Worm (Caenorhabditis elegans) whole organism, late embryonic: ENCODE results near the gene K12H6.9.

Source experiments
- C38D4.7 ChIP-seq: fragments of 200-800 bp; sonication (Bioruptor generic); optimal IDR thresholded peaks from 2 replicates; lab custom pipeline; 2018; ENCODE audit warnings: mild to moderate bottlenecking, missing genetic modification characterization, moderate library complexity, missing compliant biosample characterization
- F13H6.1 ChIP-seq: sonication (generic microtip); optimal IDR thresholded peaks from 2 replicates; lab custom pipeline; 2016; ENCODE audit warnings: missing genetic modification characterization, missing compliant biosample characterization
- K02D7.2 ChIP-seq: sonication (generic microtip); optimal IDR thresholded peaks from 2 replicates; lab custom pipeline; 2017; ENCODE audit warnings: mild to moderate bottlenecking, missing genetic modification characterization, missing compliant biosample characterization
- T23F11.4 ChIP-seq: fragments of 200-800 bp; sonication (Bioruptor generic); optimal IDR thresholded peaks from 2 replicates; lab custom pipeline; 2018; ENCODE audit warnings: mild to moderate bottlenecking, missing genetic modification characterization, missing compliant biosample characterization
- ceh-14 ChIP-seq: sonication (generic microtip); optimal IDR thresholded peaks from 2 replicates; lab custom pipeline; 2016; ENCODE audit warnings: missing genotype, missing genetic modification characterization, missing compliant biosample characterization
- ceh-18 ChIP-seq: sonication (generic microtip); optimal IDR thresholded peaks from 2 replicates; lab custom pipeline; 2016; ENCODE audit warnings: missing genetic modification characterization, missing compliant biosample characterization
- ceh-22 ChIP-seq: sonication (generic microtip); optimal IDR thresholded peaks from 2 replicates; lab custom pipeline; 2017; ENCODE audit warnings: missing biosample characterization, missing genetic modification characterization
- ceh-31 ChIP-seq: sonication (generic microtip); optimal IDR thresholded peaks from 2 replicates; lab custom pipeline; 2016; ENCODE audit warnings: missing genetic modification characterization, missing compliant biosample characterization
- ceh-45 ChIP-seq: fragments of 200-800 bp; sonication (Bioruptor generic); IDR thresholded peaks from 2 replicates; pipeline ENCODE4 v1.3.6; 2022; ENCODE audit warnings: missing genetic modification reagents, missing genetic modification characterization, missing compliant biosample characterization
- dve-1 ChIP-seq: sonication (generic microtip); optimal IDR thresholded peaks from 2 replicates; lab custom pipeline; 2017; ENCODE audit warnings: antibody characterized with exemption, mild to moderate bottlenecking, missing genetic modification characterization, missing compliant biosample characterization
- elt-2 ChIP-seq: sonication (generic microtip); optimal IDR thresholded peaks from 2 replicates; lab custom pipeline; 2016; ENCODE audit warnings: missing genetic modification reagents, missing genetic modification characterization, missing compliant biosample characterization
- ets-4 ChIP-seq: sonication (generic microtip); optimal IDR thresholded peaks from 2 replicates; lab custom pipeline; 2016; ENCODE audit warnings: missing genetic modification characterization, missing compliant biosample characterization
- eyg-1 ChIP-seq: sonication (generic microtip); optimal IDR thresholded peaks from 2 replicates; lab custom pipeline; 2016; ENCODE audit warnings: missing genotype, missing genetic modification characterization, missing compliant biosample characterization
- fax-1 ChIP-seq: sonication (generic microtip); optimal IDR thresholded peaks from 2 replicates; lab custom pipeline; 2016; ENCODE audit warnings: missing genotype, missing genetic modification characterization, missing compliant biosample characterization
- gmeb-2 ChIP-seq: sonication (generic microtip); optimal IDR thresholded peaks from 2 replicates; lab custom pipeline; 2016; ENCODE audit warnings: missing genetic modification characterization, inconsistent platforms, missing compliant biosample characterization
- hlh-13 ChIP-seq: fragments of 200-800 bp; sonication (Bioruptor generic); optimal IDR thresholded peaks from 2 replicates; lab custom pipeline; 2018; ENCODE audit warnings: mild to moderate bottlenecking, missing genetic modification characterization, missing compliant biosample characterization
- hlh-15 ChIP-seq: sonication (generic microtip); optimal IDR thresholded peaks from 2 replicates; lab custom pipeline; 2016; ENCODE audit warnings: missing genetic modification characterization, missing compliant biosample characterization
- hlh-8 ChIP-seq: sonication (generic microtip); optimal IDR thresholded peaks from 2 replicates; lab custom pipeline; 2016; ENCODE audit warnings: missing genotype, missing genetic modification characterization, missing compliant biosample characterization
- lim-6 ChIP-seq: sonication (generic microtip); optimal IDR thresholded peaks from 2 replicates; lab custom pipeline; 2016; ENCODE audit warnings: missing genetic modification characterization, missing compliant biosample characterization
- madf-2 ChIP-seq: sonication (generic microtip); optimal IDR thresholded peaks from 2 replicates; lab custom pipeline; 2017; ENCODE audit warnings: missing genetic modification characterization, missing compliant biosample characterization
- mec-3 ChIP-seq: sonication (generic microtip); optimal IDR thresholded peaks from 2 replicates; lab custom pipeline; 2016; ENCODE audit warnings: borderline replicate concordance, missing genetic modification characterization, missing compliant biosample characterization
- nhr-11 ChIP-seq: fragments of 150-350 bp; optimal IDR thresholded peaks from 2 replicates; lab custom pipeline; 2014; ENCODE audit warnings: missing biosample characterization, missing genetic modification characterization
- nhr-232 ChIP-seq: sonication (generic microtip); optimal IDR thresholded peaks from 2 replicates; lab custom pipeline; 2016; ENCODE audit warnings: missing genetic modification characterization, missing compliant biosample characterization
- npax-4 ChIP-seq: sonication (generic microtip); optimal IDR thresholded peaks from 2 replicates; lab custom pipeline; 2016; ENCODE audit warnings: missing genetic modification characterization, missing compliant biosample characterization
- pag-3 ChIP-seq: sonication (generic microtip); optimal IDR thresholded peaks from 2 replicates; lab custom pipeline; 2016; ENCODE audit warnings: missing compliant biosample characterization, missing genetic modification characterization, borderline replicate concordance
- pha-2 ChIP-seq: sonication (generic microtip); optimal IDR thresholded peaks from 2 replicates; lab custom pipeline; 2017; ENCODE audit warnings: mild to moderate bottlenecking, missing genetic modification characterization, missing compliant biosample characterization
- pqm-1 ChIP-seq: sonication (generic microtip); optimal IDR thresholded peaks from 2 replicates; lab custom pipeline; 2016; ENCODE audit warnings: missing genetic modification characterization, missing compliant biosample characterization
- pros-1 ChIP-seq: fragments of 150-350 bp; optimal IDR thresholded peaks from 2 replicates; lab custom pipeline; 2014; ENCODE audit warnings: missing biosample characterization, missing genetic modification reagents, missing genetic modification characterization
- ref-2 ChIP-seq: sonication (generic microtip); optimal IDR thresholded peaks from 2 replicates; lab custom pipeline; 2016; ENCODE audit warnings: missing genetic modification characterization, missing compliant biosample characterization
- rnt-1 ChIP-seq: sonication (generic microtip); optimal IDR thresholded peaks from 2 replicates; lab custom pipeline; 2016; ENCODE audit warnings: missing genetic modification characterization, missing compliant biosample characterization
- sdc-2 ChIP-seq: sonication (generic microtip); optimal IDR thresholded peaks from 2 replicates; lab custom pipeline; 2016; ENCODE audit warnings: missing genotype, missing genetic modification characterization, missing compliant biosample characterization
- syd-9 ChIP-seq: sonication (generic microtip); optimal IDR thresholded peaks from 2 replicates; lab custom pipeline; 2016; ENCODE audit warnings: mild to moderate bottlenecking, missing genetic modification characterization, moderate library complexity, missing compliant biosample characterization
- tbx-7 ChIP-seq: sonication (generic microtip); optimal IDR thresholded peaks from 2 replicates; lab custom pipeline; 2016; ENCODE audit warnings: missing genotype, missing genetic modification characterization, missing compliant biosample characterization
- ttx-3 ChIP-seq: sonication (generic microtip); optimal IDR thresholded peaks from 2 replicates; lab custom pipeline; 2016; ENCODE audit warnings: missing genetic modification reagents, missing genetic modification characterization, missing compliant biosample characterization
- unc-55 ChIP-seq: sonication (generic microtip); optimal IDR thresholded peaks from 2 replicates; lab custom pipeline; 2017; ENCODE audit warnings: missing biosample characterization, missing genetic modification reagents, missing genetic modification characterization
- unc-86 ChIP-seq: sonication (generic microtip); optimal IDR thresholded peaks from 2 replicates; lab custom pipeline; 2016; ENCODE audit warnings: missing genetic modification characterization, missing compliant biosample characterization
- zip-5 ChIP-seq: sonication (generic microtip); optimal IDR thresholded peaks from 2 replicates; lab custom pipeline; 2016; ENCODE audit warnings: missing genetic modification characterization, missing compliant biosample characterization

Gene K12H6.9

DNA sequence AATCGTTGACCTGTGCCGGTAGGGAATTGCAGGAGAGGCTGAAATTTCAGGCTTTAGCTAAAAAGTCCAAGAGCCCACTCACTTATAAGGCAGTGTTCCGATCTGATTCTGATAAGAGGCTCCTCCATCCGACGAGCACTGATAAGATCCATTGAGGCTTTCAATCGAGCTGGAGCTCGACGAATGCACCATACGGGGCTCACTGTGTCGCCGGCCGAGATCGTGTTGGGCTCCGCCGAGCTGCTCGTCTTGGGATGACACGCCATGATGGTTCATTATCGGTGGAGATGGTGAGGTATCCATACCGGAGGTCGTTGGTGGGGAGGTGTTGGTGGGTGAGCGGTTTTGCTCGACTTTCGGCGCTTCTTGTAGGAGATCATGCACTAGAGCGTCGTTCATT is 27.8 kb upstream of the K12H6.9 start:
- TF ChIP-seq zip-5 (tag; lab: Kevin White, UChicago) (no peak), ets-4 (no peak), mec-3 (no peak), eyg-1 (no peak), syd-9 (tag; lab: Kevin White, UChicago) (no peak), ceh-22 (tag; lab: Kevin White, UChicago) (no peak), unc-86 (tag; lab: Kevin White, UChicago) (no peak), C38D4.7 (GFP tag; lab: Kevin White, UChicago) (no peak), T23F11.4 (GFP tag; lab: Kevin White, UChicago) (no peak), pha-2 (tag; lab: Kevin White, UChicago) (no peak), ceh-14 (tag; lab: Kevin White, UChicago) (no peak), hlh-8 (no peak), fax-1 (tag; lab: Kevin White, UChicago) (no peak), nhr-11 (tag; lab: Kevin White, UChicago) (no peak), pag-3 (no peak), rnt-1 (no peak)

DNA sequence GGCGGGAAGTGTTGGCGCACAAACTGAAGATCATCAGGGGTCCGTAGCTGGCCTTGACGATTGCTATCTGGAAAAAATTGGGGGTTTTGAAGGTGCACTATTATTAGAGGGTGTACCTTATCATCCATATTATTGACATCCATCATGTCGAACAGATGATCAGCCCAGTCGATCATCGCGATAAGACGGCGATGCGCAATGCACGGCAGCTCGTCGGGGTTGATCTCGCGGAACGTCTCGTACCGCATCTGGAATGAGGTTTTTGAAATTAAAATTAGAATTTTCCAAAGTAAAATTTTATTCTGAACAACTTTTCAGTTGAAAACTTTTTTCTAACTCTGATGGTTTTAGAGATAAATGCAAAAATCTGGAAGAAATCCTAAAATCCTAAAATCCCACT is 26.3 kb upstream of the K12H6.9 start:
- TF ChIP-seq ceh-22 (tag; lab: Kevin White, UChicago) (no peak), gmeb-2 (tag; lab: Kevin White, UChicago) (no peak), hlh-15 (tag; lab: Kevin White, UChicago) (no peak), ceh-31 (tag; lab: Kevin White, UChicago) (no peak), pros-1 (tag; lab: Kevin White, UChicago) (no peak), nhr-232 (tag; lab: Kevin White, UChicago) (no peak), nhr-11 (tag; lab: Kevin White, UChicago) (no peak), madf-2 (tag; lab: Kevin White, UChicago) (no peak), lim-6 (tag; lab: Kevin White, UChicago) (no peak), npax-4 (tag; lab: Kevin White, UChicago) (no peak), ttx-3 (tag; lab: Kevin White, UChicago) (no peak), sdc-2 (tag; lab: Kevin White, UChicago) (no peak), F13H6.1 (tag; lab: Kevin White, UChicago) (no peak)

DNA sequence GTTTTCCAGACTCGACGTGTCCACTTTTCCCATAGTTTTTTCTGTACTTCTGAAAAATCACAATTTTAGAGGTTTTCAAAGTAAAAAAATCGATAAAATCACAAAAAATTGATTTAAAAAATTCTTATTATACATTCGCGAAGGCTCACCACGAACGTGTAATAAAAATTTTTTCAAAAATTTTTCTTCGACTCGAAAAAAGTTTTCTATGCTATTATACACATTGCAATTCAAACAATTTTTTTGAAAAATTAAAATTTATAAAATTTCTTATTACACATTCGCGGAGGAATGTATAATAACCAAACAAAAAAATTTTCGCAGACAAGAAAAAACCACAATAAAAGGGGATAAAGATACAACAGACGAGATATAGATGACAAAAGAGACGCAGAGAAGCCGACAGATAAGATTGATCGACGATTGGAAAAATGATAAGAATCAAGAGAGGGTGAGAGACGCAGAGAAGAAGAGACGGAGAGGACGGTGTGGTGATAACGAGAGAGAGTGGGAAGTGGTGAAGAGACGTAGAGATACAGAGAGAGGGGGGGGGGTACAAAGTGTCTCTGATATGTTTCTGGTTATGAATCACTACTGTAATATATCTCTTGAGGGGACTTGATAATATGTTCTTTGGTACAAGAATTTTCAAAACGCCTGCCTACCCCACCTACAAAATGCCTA is 23.5 kb upstream of the K12H6.9 start, which contains the start of gene nhr-119:
TSS of gene nhr-119 (minus strand) at position 51 of the 684 bp plus-strand sequence.
- TF ChIP-seq dve-1 (tag; lab: Kevin White, UChicago) (peak; percentile 38), elt-2 (tag; lab: Kevin White, UChicago) (peak; percentile 84), ceh-18 (peak; percentile 47), unc-55 (GFP tag; lab: Kevin White, UChicago) (peak; percentile 97), pqm-1 (tag; lab: Kevin White, UChicago) (peak; percentile 17), fax-1 (tag; lab: Kevin White, UChicago) (no peak)

DNA sequence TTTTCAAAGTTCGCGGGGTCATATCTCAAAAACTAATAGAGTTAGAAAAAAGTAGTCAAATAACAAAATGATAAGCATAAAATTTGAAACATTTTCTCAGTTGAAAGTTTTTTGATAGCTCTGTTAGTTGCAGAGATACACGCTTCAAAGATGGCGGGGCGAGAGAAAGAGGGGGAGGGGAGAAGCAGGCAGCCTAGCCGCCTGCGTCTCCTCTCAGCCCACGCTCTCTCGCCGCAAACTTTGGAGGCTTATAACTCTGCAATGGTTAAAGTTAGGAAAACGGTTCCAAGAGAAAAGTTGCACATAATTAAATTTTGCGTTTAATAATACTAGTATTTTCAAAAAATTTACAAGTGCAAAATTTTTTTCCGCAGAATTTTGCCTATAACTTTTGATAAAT is 22.4 kb upstream of the K12H6.9 start:
- no peak for TF ChIP-seq elt-2 (tag; lab: Kevin White, UChicago)
- TF ChIP-seq hlh-13 (GFP tag; lab: Kevin White, UChicago), result no peak
- TF ChIP-seq tbx-7 (tag; lab: Kevin White, UChicago), result no peak
- TF ChIP-seq ceh-18, result no peak
- TF ChIP-seq pha-2 (tag; lab: Kevin White, UChicago), result no peak
- TF ChIP-seq K02D7.2 (tag; lab: Kevin White, UChicago), result no peak
- TF ChIP-seq ceh-45 (GFP tag; lab: Robert Waterston, UW), result no peak
- TF ChIP-seq ref-2 (tag; lab: Kevin White, UChicago), result no peak
